Worm (Caenorhabditis elegans): ENCODE measurements around the gene frpr-3.

- TF ChIP-seq ztf-29 (GFP tag; IDR thresholded peaks at IDR 0.05) (no peak), klf-2 (GFP tag; conservative IDR thresholded peaks at IDR 0.05) (no peak), med-1 (GFP tag; optimal IDR thresholded peaks at IDR 0.05; ENCODE audit: insufficient read depth) (no peak), T22C8.4 (GFP tag; IDR thresholded peaks at IDR 0.05) (no peak), tab-1 (GFP tag; IDR thresholded peaks at IDR 0.05) (no peak), flt-1 (GFP tag; IDR thresholded peaks at IDR 0.05) (no peak), ztf-23 (GFP tag; IDR thresholded peaks at IDR 0.05) (no peak), cog-1 (tag; optimal IDR thresholded peaks at IDR 0.05) (no peak), ref-1 (GFP tag; conservative IDR thresholded peaks at IDR 0.05) (no peak)
Measured at ce11 chrV:7735319-7735718, 35.7 kb upstream of the frpr-3 start, which contains the start of gene srr-10.
